Worm (Caenorhabditis elegans) whole organism, L1 larva: ENCODE measurements around the gene unc-115.

ENCODE experiments used
- C04F5.9 ChIP-seq: sonication (generic microtip); optimal IDR thresholded peaks from 2 replicates; lab custom pipeline; 2016; ENCODE audit warnings: missing genetic modification characterization, missing compliant biosample characterization
- C16A3.4 ChIP-seq: fragments of 150-350 bp; optimal IDR thresholded peaks from 2 replicates; lab custom pipeline; 2014; ENCODE audit warnings: missing biosample characterization, missing genetic modification characterization
- Y116A8C.19 ChIP-seq: sonication (generic microtip); optimal IDR thresholded peaks from 2 replicates; lab custom pipeline; 2016; ENCODE audit warnings: missing compliant biosample characterization, missing genetic modification characterization, borderline replicate concordance
- aha-1 ChIP-seq: fragments of 150-350 bp; optimal IDR thresholded peaks from 2 replicates; lab custom pipeline; 2014; ENCODE audit warnings: missing biosample characterization, missing genetic modification characterization
- aly-2 ChIP-seq: fragments of 150-350 bp; optimal IDR thresholded peaks from 2 replicates; lab custom pipeline; 2014; ENCODE audit warnings: missing biosample characterization, missing genetic modification characterization
- ama-1 ChIP-seq: fragments of 150-350 bp; optimal IDR thresholded peaks from 2 replicates; lab custom pipeline; 2014
- ceh-90 ChIP-seq: sonication (generic microtip); optimal IDR thresholded peaks from 2 replicates; lab custom pipeline; 2016; ENCODE audit warnings: missing genetic modification characterization, missing compliant biosample characterization
- dsc-1 ChIP-seq: sonication (generic microtip); optimal IDR thresholded peaks from 2 replicates; lab custom pipeline; 2016; ENCODE audit warnings: mild to moderate bottlenecking, missing genetic modification characterization, missing compliant biosample characterization
- efl-1 ChIP-seq, 4 experiments: fragments of 150-350 bp; optimal IDR thresholded peaks in 3 of 4; peaks in 1 of 4; 1 replicate in 1 of 4; 2 replicates in 3 of 4; lab custom pipeline; 2014; ENCODE audit warnings: missing biosample characterization in 2 of 4, missing genetic modification characterization in 2 of 4, missing genetic modification reagents in 2 of 4
- efl-3 ChIP-seq: fragments of 200-800 bp; sonication (Bioruptor generic); optimal IDR thresholded peaks from 2 replicates; lab custom pipeline; 2018; ENCODE audit warnings: mild to moderate bottlenecking, missing genetic modification characterization, missing compliant biosample characterization
- elt-2 ChIP-seq: sonication (generic microtip); optimal IDR thresholded peaks from 2 replicates; lab custom pipeline; 2016; ENCODE audit warnings: missing genetic modification characterization, mild to moderate bottlenecking, inconsistent platforms, missing compliant biosample characterization, missing genetic modification reagents
- fkh-8 ChIP-seq: sonication (generic microtip); optimal IDR thresholded peaks from 2 replicates; lab custom pipeline; 2016; ENCODE audit warnings: mild to moderate bottlenecking, missing genetic modification characterization, missing compliant biosample characterization
- fos-1 ChIP-seq: fragments of 150-350 bp; optimal IDR thresholded peaks from 2 replicates; lab custom pipeline; 2014; ENCODE audit warnings: missing biosample characterization, missing genetic modification characterization
- hpl-2 ChIP-seq: fragments of 150-350 bp; optimal IDR thresholded peaks from 2 replicates; lab custom pipeline; 2014; ENCODE audit warnings: missing biosample characterization, missing genetic modification reagents, missing genetic modification characterization
- irx-1 ChIP-seq: sonication (generic microtip); optimal IDR thresholded peaks from 2 replicates; lab custom pipeline; 2016; ENCODE audit warnings: missing genetic modification characterization, missing compliant biosample characterization
- jun-1 ChIP-seq: fragments of 150-350 bp; optimal IDR thresholded peaks from 2 replicates; lab custom pipeline; 2014; ENCODE audit warnings: missing biosample characterization, missing genetic modification reagents, missing genetic modification characterization
- lin-13 ChIP-seq: fragments of 150-350 bp; optimal IDR thresholded peaks from 2 replicates; lab custom pipeline; 2014; ENCODE audit warnings: missing biosample characterization, missing genetic modification reagents, missing genetic modification characterization
- lin-39 ChIP-seq: fragments of 150-350 bp; optimal IDR thresholded peaks from 2 replicates; lab custom pipeline; 2014; ENCODE audit warnings: missing biosample characterization, missing genetic modification reagents, missing genetic modification characterization
- lir-3 ChIP-seq: sonication (generic microtip); optimal IDR thresholded peaks from 2 replicates; lab custom pipeline; 2016; ENCODE audit warnings: mild to moderate bottlenecking, missing genetic modification characterization, moderate library complexity, missing compliant biosample characterization; ENCODE audit not compliant: poor library complexity
- nhr-12 ChIP-seq: sonication (generic microtip); optimal IDR thresholded peaks from 2 replicates; lab custom pipeline; 2017; ENCODE audit warnings: missing biosample characterization, missing genetic modification characterization
- nhr-20 ChIP-seq: sonication (generic microtip); optimal IDR thresholded peaks from 2 replicates; lab custom pipeline; 2016; ENCODE audit warnings: mild to moderate bottlenecking, missing genetic modification characterization, missing compliant biosample characterization
- nhr-28 ChIP-seq: fragments of 150-350 bp; optimal IDR thresholded peaks from 2 replicates; lab custom pipeline; 2014; ENCODE audit warnings: missing biosample characterization, missing genetic modification characterization
- nhr-47 ChIP-seq: sonication (generic microtip); optimal IDR thresholded peaks from 2 replicates; lab custom pipeline; 2016; ENCODE audit warnings: mild to moderate bottlenecking, missing genetic modification characterization, moderate library complexity, missing compliant biosample characterization
- nhr-71 ChIP-seq: sonication (generic microtip); optimal IDR thresholded peaks from 2 replicates; lab custom pipeline; 2016; ENCODE audit warnings: mild to moderate bottlenecking, missing genetic modification characterization, moderate library complexity, missing compliant biosample characterization
- nhr-76 ChIP-seq: sonication (generic microtip); optimal IDR thresholded peaks from 2 replicates; lab custom pipeline; 2017; ENCODE audit warnings: missing biosample characterization, missing genetic modification characterization
- nhr-85 ChIP-seq: sonication (generic microtip); peaks from one replicate; lab custom pipeline; 2016; ENCODE audit warnings: missing genetic modification characterization, inconsistent platforms, missing compliant biosample characterization
- pqm-1 ChIP-seq: sonication (generic microtip); optimal IDR thresholded peaks from 3 replicates; lab custom pipeline; 2017; ENCODE audit warnings: missing biosample characterization, missing genetic modification characterization
- rnt-1 ChIP-seq: sonication (generic microtip); optimal IDR thresholded peaks from 2 replicates; lab custom pipeline; 2016; ENCODE audit warnings: mild to moderate bottlenecking, missing genetic modification characterization, moderate library complexity, missing compliant biosample characterization
- skn-1 ChIP-seq: fragments of 150-350 bp; optimal IDR thresholded peaks from 2 replicates; lab custom pipeline; 2014; ENCODE audit warnings: missing biosample characterization, missing genetic modification characterization
- snpc-4 ChIP-seq: fragments of 150-350 bp; optimal IDR thresholded peaks from 2 replicates; lab custom pipeline; 2014; ENCODE audit warnings: missing biosample characterization, missing genetic modification characterization
- snu-23 ChIP-seq: sonication (generic microtip); optimal IDR thresholded peaks from 2 replicates; lab custom pipeline; 2016; ENCODE audit warnings: missing genetic modification characterization, missing compliant biosample characterization
- sox-4 ChIP-seq: sonication (generic microtip); optimal IDR thresholded peaks from 2 replicates; lab custom pipeline; 2016; ENCODE audit warnings: missing genetic modification characterization, missing compliant biosample characterization
- sptf-1 ChIP-seq: fragments of 150-350 bp; optimal IDR thresholded peaks from 2 replicates; lab custom pipeline; 2014; ENCODE audit warnings: missing biosample characterization, missing genetic modification characterization
- tlp-1 ChIP-seq: fragments of 150-350 bp; optimal IDR thresholded peaks from 2 replicates; lab custom pipeline; 2014; ENCODE audit warnings: missing biosample characterization, missing genetic modification characterization
- unc-86 ChIP-seq: sonication (generic microtip); optimal IDR thresholded peaks from 2 replicates; lab custom pipeline; 2016; ENCODE audit warnings: missing genetic modification characterization, missing compliant biosample characterization
- unc-98 ChIP-seq: fragments of 200-800 bp; sonication (Bioruptor generic); IDR thresholded peaks from 2 replicates; pipeline ENCODE4 v1.3.6; 2022; ENCODE audit warnings: missing genetic modification characterization, missing compliant biosample characterization
- zip-4 ChIP-seq: fragments of 200-800 bp; sonication (Bioruptor generic); optimal IDR thresholded peaks from 2 replicates; lab custom pipeline; 2018; ENCODE audit warnings: mild to moderate bottlenecking, missing genetic modification characterization, moderate library complexity, missing compliant biosample characterization
- ztf-11 ChIP-seq, 2 experiments: sonication (generic microtip); optimal IDR thresholded peaks; 2 replicates each; lab custom pipeline; 2016 to 2017; ENCODE audit warnings: missing genetic modification characterization in 2 of 2, missing biosample characterization in 1 of 2, missing compliant biosample characterization in 1 of 2

unc-115 gene

ce11 chrX:10197204-10197756 is 50.6 kb downstream of the unc-115 start, which contains the start of gene nucb-1 (continued):
- TF ChIP-seq hpl-2 (GFP tag; lab: Kevin White, UChicago): peak; percentile 32
- TF ChIP-seq nhr-12 (tag; lab: Kevin White, UChicago): no peak
- TF ChIP-seq zip-4 (GFP tag; lab: Kevin White, UChicago): no peak
- TF ChIP-seq aly-2 (tag; lab: Kevin White, UChicago): peak; percentile 53
- peak; percentile 92 for TF ChIP-seq nhr-71 (tag; lab: Kevin White, UChicago)
- no peak for TF ChIP-seq ceh-90 (tag; lab: Kevin White, UChicago)
- TF ChIP-seq nhr-28 (tag; lab: Kevin White, UChicago): no peak
- TF ChIP-seq tlp-1 (tag; lab: Kevin White, UChicago): no peak
- peak; percentile 54 for TF ChIP-seq fkh-8 (tag; lab: Kevin White, UChicago)
- peak; percentile 32 for TF ChIP-seq lir-3 (tag; lab: Kevin White, UChicago)
- no peak for TF ChIP-seq sptf-1
- TF ChIP-seq nhr-76 (tag; lab: Kevin White, UChicago): no peak
- peak; percentile 92 for TF ChIP-seq snu-23
- TF ChIP-seq pqm-1 (tag; lab: Kevin White, UChicago): no peak
- peak; percentile 16 for TF ChIP-seq irx-1 (tag; lab: Kevin White, UChicago)
- TF ChIP-seq dsc-1 (tag; lab: Kevin White, UChicago): peak; percentile 73
- peak; percentile 85 for TF ChIP-seq nhr-47 (tag; lab: Kevin White, UChicago)
- TF ChIP-seq elt-2 (tag; lab: Kevin White, UChicago): peak; percentile 25
- TF ChIP-seq jun-1: peak; percentile 49
- TF ChIP-seq fos-1 (tag; lab: Kevin White, UChicago): peak; percentile 79
- TF ChIP-seq Y116A8C.19 (tag; lab: Kevin White, UChicago): no peak
- peak; percentile 93 for TF ChIP-seq nhr-20 (tag; lab: Kevin White, UChicago)
- TF ChIP-seq unc-98 (GFP tag; lab: Robert Waterston, UW): no peak
- no peak for TF ChIP-seq skn-1 (tag; lab: Kevin White, UChicago)
- TF ChIP-seq lin-39 (tag; lab: Kevin White, UChicago): no peak
- TF ChIP-seq ama-1 (lab: Kevin White, UChicago): no peak
- TF ChIP-seq snpc-4 (tag; lab: Kevin White, UChicago): no peak
- no peak for TF ChIP-seq aha-1
- TF ChIP-seq rnt-1: peak; percentile 85
- peak; percentile 30 for TF ChIP-seq unc-86
- peak; percentile 64 for TF ChIP-seq lin-13 (GFP tag; lab: Kevin White, UChicago)
- TF ChIP-seq C04F5.9 (tag; lab: Kevin White, UChicago): no peak
- no peak for TF ChIP-seq efl-3 (GFP tag; lab: Kevin White, UChicago)

ce11 chrX:10199202-10199601 is 52.5 kb downstream of the unc-115 start:
- TF ChIP-seq ztf-11 (tag; optimal IDR thresholded peaks at IDR 0.05; lab: Kevin White, UChicago) (no peak), lin-39 (tag; lab: Kevin White, UChicago) (no peak), C16A3.4 (no peak), efl-1 (optimal IDR thresholded peaks at IDR 0.05; lab: Kevin White, UChicago) (no peak), efl-1 (GFP tag; optimal IDR thresholded peaks at IDR 0.05 in 1 of 2; lab: Kevin White, UChicago) (peak in 1 of 2 experiments; percentile 74), unc-86 (no peak), aly-2 (tag; lab: Kevin White, UChicago) (no peak), unc-98 (GFP tag; lab: Robert Waterston, UW) (no peak), sox-4 (tag; lab: Kevin White, UChicago) (no peak), nhr-85 (tag; lab: Kevin White, UChicago) (peak; percentile 18)
